Worm (Caenorhabditis elegans): ENCODE data around the gene C14B9.10.
A peak's percentile ranks its signal among the peaks of the same experiment; 100 is the strongest.

C14B9.10 gene

DNA sequence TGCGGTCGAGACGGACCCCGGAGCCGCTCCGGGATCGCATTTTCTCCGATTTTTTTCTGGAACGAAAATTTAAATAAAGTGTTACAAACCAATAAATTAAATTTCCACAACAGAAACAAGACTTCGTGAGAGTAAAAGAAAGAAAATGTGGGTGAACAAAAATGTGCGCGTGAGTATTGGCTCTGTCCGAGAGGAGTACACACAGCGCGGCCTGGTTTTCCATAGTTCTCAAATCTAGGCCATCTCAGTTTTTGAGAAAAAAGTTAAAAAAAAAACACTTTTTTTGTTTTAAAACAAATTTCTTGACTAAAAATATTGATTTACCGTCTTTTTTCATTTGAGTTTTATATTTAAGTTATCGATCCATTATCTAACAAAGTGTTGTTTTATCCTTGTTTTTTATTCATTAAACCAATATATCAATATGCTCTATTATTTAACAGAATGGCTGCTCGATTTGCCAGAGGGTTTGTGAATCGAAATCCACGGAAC, 14.0 kb downstream of the C14B9.10 start, which contains the start of the genes C14B9.8 and mrpl-18 (continued):
- TF ChIP-seq nhr-237 (tag; optimal IDR thresholded peaks at IDR 0.05) = no peak
- TF ChIP-seq fkh-8 (tag; optimal IDR thresholded peaks at IDR 0.05) = peak; percentile 73
- peak; percentile 89 for TF ChIP-seq fkh-4 (tag; optimal IDR thresholded peaks at IDR 0.05; ENCODE audit: borderline replicate concordance)
- TF ChIP-seq egl-27 (tag; optimal IDR thresholded peaks at IDR 0.05) = no peak
- TF ChIP-seq lin-15B (tag; optimal IDR thresholded peaks at IDR 0.05) = peak; percentile 48
- TF ChIP-seq mep-1 (tag; optimal IDR thresholded peaks at IDR 0.05) = peak; percentile 73
- peak; percentile 33 for TF ChIP-seq C34B4.2 (tag; optimal IDR thresholded peaks at IDR 0.05)
- peak; percentile 78 for TF ChIP-seq sox-4 (tag; optimal IDR thresholded peaks at IDR 0.05)
- TF ChIP-seq unc-30 (tag; optimal IDR thresholded peaks at IDR 0.05) = no peak
- peak; percentile 13 for TF ChIP-seq skn-1 (tag; optimal IDR thresholded peaks at IDR 0.05)
- TF ChIP-seq egl-13 (tag; optimal IDR thresholded peaks at IDR 0.05) = peak; percentile 81
- TF ChIP-seq dsc-1 (tag; optimal IDR thresholded peaks at IDR 0.05) = peak; percentile 85
- peak; percentile 87 for TF ChIP-seq nhr-71 (tag; optimal IDR thresholded peaks at IDR 0.05)
- TF ChIP-seq swsn-7 (tag; optimal IDR thresholded peaks at IDR 0.05) = peak; percentile 69
- TF ChIP-seq isw-1 (GFP tag; IDR thresholded peaks at IDR 0.05) = peak; percentile 66
- peak; percentile 47 to 68 for TF ChIP-seq lin-35 (GFP tag; optimal IDR thresholded peaks at IDR 0.05)
- no peak for TF ChIP-seq aha-1 (tag; optimal IDR thresholded peaks at IDR 0.05)
- TF ChIP-seq nhr-84 (tag; optimal IDR thresholded peaks at IDR 0.05) = no peak
- TF ChIP-seq pax-3 (tag; optimal IDR thresholded peaks at IDR 0.05) = peak; percentile 70

ce11 chrIII:8145971-8146370, 15.3 kb downstream of the C14B9.10 start:
- no peak for TF ChIP-seq C34B4.2 (tag; optimal IDR thresholded peaks at IDR 0.05)
- peak; percentile 86 for TF ChIP-seq mab-9 (GFP tag; IDR thresholded peaks at IDR 0.05)

DNA sequence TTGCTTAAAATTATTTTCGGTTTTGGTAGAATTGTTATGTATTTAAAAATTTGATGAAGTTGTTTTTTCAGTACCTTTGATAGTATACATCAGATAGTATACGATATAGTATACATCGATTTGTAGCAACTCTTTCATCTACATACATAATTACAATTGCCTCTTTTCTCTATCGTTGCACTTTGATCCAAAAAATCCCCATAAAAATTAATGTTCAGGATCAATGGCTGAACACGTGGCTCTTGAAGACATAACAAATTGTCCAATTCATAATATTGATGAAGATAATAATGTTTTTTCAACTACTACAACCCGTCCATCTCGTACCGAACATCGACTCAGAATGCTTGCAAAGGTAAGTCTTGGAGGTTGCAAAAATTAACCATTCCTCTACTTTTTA, 18.1 kb downstream of the C14B9.10 start, which contains the start of gene D2007.2:
D2007.2 (plus strand) TSS at position 213 of the 400 bp plus-strand sequence.
- TF ChIP-seq mdl-1 (tag; optimal IDR thresholded peaks at IDR 0.05) (no peak), nhr-47 (tag; optimal IDR thresholded peaks at IDR 0.05) (no peak), efl-1 (optimal IDR thresholded peaks at IDR 0.05) (no peak), efl-1 (GFP tag; optimal IDR thresholded peaks at IDR 0.05 in 1 of 2) (peak in 1 of 2 experiments; percentile 92), nhr-84 (tag; optimal IDR thresholded peaks at IDR 0.05) (no peak), zag-1 (tag; optimal IDR thresholded peaks at IDR 0.05) (no peak)

DNA sequence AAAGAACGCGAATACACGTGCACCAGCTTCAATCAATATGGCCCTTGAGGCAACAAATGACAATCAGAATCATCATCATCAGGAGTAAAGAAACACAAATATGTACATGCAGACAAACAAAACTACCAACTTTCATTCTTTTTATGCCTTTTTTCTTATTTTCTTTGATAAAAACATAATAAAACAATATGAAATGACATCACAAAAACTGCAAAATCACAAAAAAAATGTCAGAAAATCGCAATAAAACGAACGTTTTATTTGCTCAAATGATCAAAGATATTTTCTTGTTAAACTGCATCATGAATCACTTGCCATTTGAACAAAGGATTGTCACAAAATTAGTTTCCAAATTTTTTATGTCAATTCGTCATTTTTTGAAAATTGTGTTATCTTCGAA, 23.8 kb downstream of the C14B9.10 start:
- no peak for TF ChIP-seq nhr-76 (tag; optimal IDR thresholded peaks at IDR 0.05)
- no peak for TF ChIP-seq nhr-20 (tag; optimal IDR thresholded peaks at IDR 0.05)
- no peak for TF ChIP-seq lir-3 (tag; optimal IDR thresholded peaks at IDR 0.05; ENCODE audit: poor library complexity)
- TF ChIP-seq nhr-19 (GFP tag; conservative IDR thresholded peaks at IDR 0.05) = no peak
- TF ChIP-seq unc-130 (tag; optimal IDR thresholded peaks at IDR 0.05) = no peak
- no peak for TF ChIP-seq hpl-2 (GFP tag; optimal IDR thresholded peaks at IDR 0.05)
- no peak for TF ChIP-seq mef-2 (tag; optimal IDR thresholded peaks at IDR 0.05)

ce11 chrIII:8155166-8155565, 24.5 kb downstream of the C14B9.10 start, which contains the start of gene D2007.1:
D2007.1 (plus strand) TSS chrIII:8155466.
- TF ChIP-seq hlh-17 (GFP tag; optimal IDR thresholded peaks at IDR 0.05; ENCODE audit: borderline replicate concordance) (no peak), nhr-71 (tag; optimal IDR thresholded peaks at IDR 0.05) (peak; percentile 28), fkh-10 (GFP tag; optimal IDR thresholded peaks at IDR 0.05) (no peak), lsy-2 (tag; optimal IDR thresholded peaks at IDR 0.05) (peak in 1 of 2 experiments; percentile 28), lir-3 (tag; optimal IDR thresholded peaks at IDR 0.05; ENCODE audit: poor library complexity) (peak; percentile 11), nhr-19 (GFP tag; conservative IDR thresholded peaks at IDR 0.05) (no peak), dsc-1 (tag; optimal IDR thresholded peaks at IDR 0.05) (peak; percentile 78)

Data from whole organism, L1 larva.